Worm (Caenorhabditis elegans): ENCODE results near the gene pqn-32.
"Not testable (repeated sequence)": the region's sequence is repeated elsewhere in the genome, so short reads cannot be mapped to it uniquely, and the experiment has no call there.

DNA sequence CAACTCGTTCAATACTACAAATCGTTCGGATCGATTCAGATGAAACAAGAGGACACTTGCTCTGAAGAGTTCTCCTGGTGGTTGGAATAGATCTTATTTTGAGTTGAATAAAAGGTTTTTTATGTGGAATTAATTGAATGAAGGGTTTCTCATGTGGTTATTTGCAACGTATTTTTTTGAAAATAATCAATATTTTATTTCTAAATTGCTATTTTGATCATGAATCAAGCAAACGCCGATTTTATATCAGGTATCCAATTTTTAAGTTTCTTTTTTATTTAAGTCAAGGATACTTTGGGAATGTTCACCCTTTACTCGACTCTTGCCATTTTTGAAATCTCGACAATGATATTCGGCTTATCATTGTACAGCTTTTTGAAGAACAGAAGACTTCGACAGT is 27.2 kb upstream of the pqn-32 start, which contains the start of gene Y81G3A.2:
- not testable (repeated sequence) for TF ChIP-seq mep-1, daf-12, nhr-77 (tag; optimal IDR thresholded peaks at IDR 0.05)
